Fruit fly (Drosophila melanogaster) whole organism, pupa: ENCODE results near the gene fru.

Experiments
- CG14655 ChIP-seq: fragments of 200-800 bp; sonication (Bioruptor generic); optimal IDR thresholded peaks from 3 replicates; lab custom pipeline; 2017; ENCODE audit warnings: mild to moderate bottlenecking, missing biosample characterization, missing genetic modification reagents, missing genetic modification characterization
- CG32121 ChIP-seq: fragments of 200-800 bp; sonication (Bioruptor generic); IDR thresholded peaks from 2 replicates; pipeline ENCODE4 v1.3.6; 2022; ENCODE audit warnings: missing biosample characterization, missing genetic modification characterization
- CG4496 ChIP-seq: fragments of 200-800 bp; sonication (Bioruptor generic); IDR thresholded peaks from 3 replicates; pipeline ENCODE4 v1.3.6; 2022; ENCODE audit warnings: missing biosample characterization, missing genetic modification characterization
- Pif1B ChIP-seq: fragments of 200-800 bp; sonication (Bioruptor generic); optimal IDR thresholded peaks from 3 replicates; lab custom pipeline; 2016; ENCODE audit warnings: missing biosample characterization, missing genetic modification characterization
- Snoo ChIP-seq: fragments of 200-800 bp; sonication (Bioruptor generic); optimal IDR thresholded peaks from 3 replicates; lab custom pipeline; 2017; ENCODE audit warnings: missing biosample characterization, mild to moderate bottlenecking, missing genetic modification characterization, inconsistent platforms
- rn ChIP-seq: fragments of 200-800 bp; sonication (Bioruptor generic); IDR thresholded peaks from 2 replicates; pipeline ENCODE4 v1.3.6; 2022; ENCODE audit warnings: missing biosample characterization, missing genetic modification characterization

DNA sequence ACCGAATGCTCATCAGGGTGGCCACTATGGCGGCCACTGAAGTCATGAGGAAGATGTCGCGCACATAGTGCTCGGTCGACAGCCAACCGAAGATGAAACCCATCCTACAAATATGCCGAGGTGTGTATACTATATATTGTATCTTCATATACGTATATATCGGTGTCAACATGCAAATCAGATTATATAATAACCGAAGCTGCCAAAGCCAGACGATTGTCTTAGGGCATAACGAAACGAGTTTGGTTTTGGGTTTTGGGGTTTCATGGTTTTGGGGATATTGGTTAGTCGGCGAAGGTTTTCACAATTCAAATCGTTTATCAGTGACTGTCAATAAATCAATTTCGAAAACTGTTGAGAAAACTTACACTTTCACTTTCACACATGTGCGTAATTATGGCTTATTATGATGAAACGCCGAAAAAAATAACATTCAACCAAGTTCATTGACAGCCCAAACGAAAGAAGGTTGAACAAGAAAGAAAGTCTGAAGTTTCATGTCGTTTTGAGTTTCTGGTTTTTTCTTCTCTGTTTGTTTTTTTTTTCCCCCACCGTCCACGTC lies 165.1 kb downstream of the fru start:
- TF ChIP-seq CG4496 (GFP tag; lab: Robert Waterston, UW), result no peak
- TF ChIP-seq CG14655 (GFP tag; lab: Kevin White, UChicago), result no peak
- TF ChIP-seq Pif1B, result no peak
- no peak for TF ChIP-seq Snoo (tag; lab: Kevin White, UChicago)
- TF ChIP-seq rn (GFP tag; lab: Robert Waterston, UW), result no peak
- TF ChIP-seq CG32121, result no peak
